Fruit fly (Drosophila melanogaster) whole organism, prepupa: ENCODE measurements around the gene be.

Source experiments
- Blimp-1 ChIP-seq: fragments of 200-800 bp; sonication (Bioruptor generic); optimal IDR thresholded peaks from 3 replicates; lab custom pipeline; 2017; ENCODE audit warnings: missing biosample characterization, missing genetic modification characterization, mild to moderate bottlenecking, moderate library complexity, missing genetic modification reagents
- CG10631 ChIP-seq: fragments of 200-800 bp; sonication (Bioruptor generic); optimal IDR thresholded peaks from 2 replicates; lab custom pipeline; 2016; ENCODE audit warnings: missing biosample characterization, missing genetic modification characterization
- CG10669 ChIP-seq: fragments of 200-800 bp; sonication (Bioruptor generic); optimal IDR thresholded peaks from 3 replicates; lab custom pipeline; 2018; ENCODE audit warnings: missing biosample characterization, mild to moderate bottlenecking, missing genetic modification characterization, moderate library complexity
- CG11294 ChIP-seq: fragments of 200-800 bp; sonication (Bioruptor generic); IDR thresholded peaks from 2 replicates; pipeline ENCODE4 v1.3.6; 2022; ENCODE audit warnings: missing biosample characterization, missing genetic modification characterization
- CG11762 ChIP-seq: fragments of 200-800 bp; sonication (Bioruptor generic); optimal IDR thresholded peaks from 3 replicates; lab custom pipeline; 2016; ENCODE audit warnings: missing biosample characterization, missing genetic modification characterization; ENCODE audit not compliant: insufficient read depth
- CG11902 ChIP-seq: fragments of 200-800 bp; sonication (Bioruptor generic); optimal IDR thresholded peaks from 3 replicates; lab custom pipeline; 2016; ENCODE audit warnings: missing biosample characterization, missing genetic modification characterization
- CG15336 ChIP-seq: fragments of 200-800 bp; sonication (Bioruptor generic); IDR thresholded peaks from 2 replicates; pipeline ENCODE4 v1.3.6; 2022; ENCODE audit warnings: missing biosample characterization, missing genetic modification characterization
- CG16779 ChIP-seq: fragments of 200-800 bp; sonication (Bioruptor generic); optimal IDR thresholded peaks from 3 replicates; lab custom pipeline; 2017; ENCODE audit warnings: missing biosample characterization, mild to moderate bottlenecking, missing genetic modification characterization
- CG3032 ChIP-seq: fragments of 200-800 bp; optimal IDR thresholded peaks from 2 replicates; lab custom pipeline; 2019; ENCODE audit warnings: missing biosample characterization, mild to moderate bottlenecking, missing genetic modification characterization, moderate library complexity
- CG31627 ChIP-seq: fragments of 200-800 bp; sonication (Bioruptor generic); optimal IDR thresholded peaks from 3 replicates; lab custom pipeline; 2016; ENCODE audit warnings: missing biosample characterization, missing genetic modification characterization
- CG34406 ChIP-seq: fragments of 200-800 bp; sonication (Bioruptor generic); optimal IDR thresholded peaks from 3 replicates; lab custom pipeline; 2016; ENCODE audit warnings: missing biosample characterization, missing genetic modification characterization
- CG3919 ChIP-seq: fragments of 200-800 bp; sonication (Bioruptor generic); optimal IDR thresholded peaks from 3 replicates; lab custom pipeline; 2016; ENCODE audit warnings: missing biosample characterization, missing genetic modification characterization
- CG4318 ChIP-seq: fragments of 200-800 bp; sonication (Bioruptor generic); optimal IDR thresholded peaks from 3 replicates; lab custom pipeline; 2017; ENCODE audit warnings: missing biosample characterization, mild to moderate bottlenecking, missing genetic modification characterization
- CG6163 ChIP-seq: fragments of 200-800 bp; sonication (Bioruptor generic); IDR thresholded peaks from 3 replicates; pipeline ENCODE4 v1.3.6; 2022; ENCODE audit warnings: missing biosample characterization, missing genetic modification characterization
- CG6276 ChIP-seq: fragments of 200-800 bp; sonication (Bioruptor generic); optimal IDR thresholded peaks from 2 replicates; lab custom pipeline; 2017; ENCODE audit warnings: missing biosample characterization, mild to moderate bottlenecking, missing genetic modification characterization
- CG6808 ChIP-seq: fragments of 200-800 bp; sonication (Bioruptor generic); optimal IDR thresholded peaks from 3 replicates; lab custom pipeline; 2017; ENCODE audit warnings: missing biosample characterization, missing genetic modification characterization, mild to moderate bottlenecking, moderate library complexity, missing genetic modification reagents
- CG6854 ChIP-seq: fragments of 200-800 bp; sonication (Bioruptor generic); optimal IDR thresholded peaks from 2 replicates; lab custom pipeline; 2017; ENCODE audit warnings: missing biosample characterization, mild to moderate bottlenecking, missing genetic modification characterization
- CG8119 ChIP-seq: fragments of 200-800 bp; sonication (Bioruptor generic); IDR thresholded peaks from 3 replicates; pipeline ENCODE4 v1.3.6; 2022; ENCODE audit warnings: missing biosample characterization, missing genetic modification characterization
- CG8319 ChIP-seq: fragments of 200-800 bp; sonication (Bioruptor generic); optimal IDR thresholded peaks from 3 replicates; lab custom pipeline; 2016; ENCODE audit warnings: missing biosample characterization, missing genetic modification characterization
- CG8632 ChIP-seq: fragments of 200-800 bp; sonication (Bioruptor generic); optimal IDR thresholded peaks from 3 replicates; lab custom pipeline; 2016; ENCODE audit warnings: missing biosample characterization, missing genetic modification characterization
- CG9139 ChIP-seq: fragments of 200-800 bp; sonication (Bioruptor generic); optimal IDR thresholded peaks from 3 replicates; lab custom pipeline; 2017; ENCODE audit warnings: missing biosample characterization, mild to moderate bottlenecking, missing genetic modification characterization
- Eip75B ChIP-seq: fragments of 200-800 bp; sonication (Bioruptor generic); optimal IDR thresholded peaks from 3 replicates; lab custom pipeline; 2016; ENCODE audit warnings: missing biosample characterization, missing genetic modification characterization
- Eip78C ChIP-seq: fragments of 200-800 bp; sonication (Bioruptor generic); peaks from one replicate; lab custom pipeline; 2016; ENCODE audit warnings: missing biosample characterization, missing genetic modification characterization
- Ets21C ChIP-seq: fragments of 200-800 bp; sonication (Bioruptor generic); optimal IDR thresholded peaks from 3 replicates; lab custom pipeline; 2016; ENCODE audit warnings: missing biosample characterization, missing genetic modification characterization
- Gug ChIP-seq: fragments of 200-800 bp; sonication (Bioruptor generic); IDR thresholded peaks from 2 replicates; pipeline ENCODE4 v1.3.6; 2022; ENCODE audit warnings: missing biosample characterization, missing genetic modification characterization
- Hr38 ChIP-seq: sonication (Bioruptor generic); optimal IDR thresholded peaks from 2 replicates; lab custom pipeline; 2016; ENCODE audit warnings: missing biosample characterization, missing genetic modification characterization
- Hr39 ChIP-seq: fragments of 200-800 bp; sonication (Bioruptor generic); optimal IDR thresholded peaks from 2 replicates; lab custom pipeline; 2016; ENCODE audit warnings: missing biosample characterization, missing genetic modification characterization
- Lpt ChIP-seq: fragments of 200-800 bp; sonication (Bioruptor generic); optimal IDR thresholded peaks from 3 replicates; lab custom pipeline; 2016; ENCODE audit warnings: missing biosample characterization, missing genetic modification characterization
- Met ChIP-seq: fragments of 200-800 bp; sonication (Bioruptor generic); optimal IDR thresholded peaks from 3 replicates; lab custom pipeline; 2016; ENCODE audit warnings: missing biosample characterization, missing genetic modification characterization
- OdsH ChIP-seq: fragments of 200-800 bp; sonication (Bioruptor generic); optimal IDR thresholded peaks from 3 replicates; lab custom pipeline; 2016; ENCODE audit warnings: missing biosample characterization, missing genetic modification characterization
- Smox ChIP-seq: fragments of 200-800 bp; sonication (Bioruptor generic); optimal IDR thresholded peaks from 3 replicates; lab custom pipeline; 2016; ENCODE audit warnings: missing biosample characterization, missing genetic modification characterization
- Sox102F ChIP-seq: fragments of 200-800 bp; sonication (Bioruptor generic); optimal IDR thresholded peaks from 2 replicates; lab custom pipeline; 2016; ENCODE audit warnings: missing biosample characterization, mild to moderate bottlenecking, missing genetic modification characterization
- Sox14 ChIP-seq: fragments of 200-800 bp; sonication (Bioruptor generic); optimal IDR thresholded peaks from 3 replicates; lab custom pipeline; 2016; ENCODE audit warnings: missing biosample characterization, missing genetic modification characterization
- Sox15 ChIP-seq: fragments of 200-800 bp; sonication (Bioruptor generic); optimal IDR thresholded peaks from 3 replicates; lab custom pipeline; 2016; ENCODE audit warnings: missing biosample characterization, missing genetic modification characterization
- achi ChIP-seq: fragments of 200-800 bp; sonication (Bioruptor generic); optimal IDR thresholded peaks from 3 replicates; lab custom pipeline; 2016; ENCODE audit warnings: missing biosample characterization, missing genetic modification characterization
- acj6 ChIP-seq: fragments of 200-800 bp; sonication (Bioruptor generic); optimal IDR thresholded peaks from 3 replicates; lab custom pipeline; 2016; ENCODE audit warnings: missing biosample characterization, missing genetic modification characterization
- cyc ChIP-seq: fragments of 200-800 bp; sonication (Bioruptor generic); optimal IDR thresholded peaks from 3 replicates; lab custom pipeline; 2016; ENCODE audit warnings: missing biosample characterization, missing genetic modification characterization
- dac ChIP-seq: fragments of 200-800 bp; sonication (Bioruptor generic); optimal IDR thresholded peaks from 2 replicates; lab custom pipeline; 2017; ENCODE audit warnings: missing biosample characterization, mild to moderate bottlenecking, missing genetic modification characterization
- dsx ChIP-seq: fragments of 200-800 bp; optimal IDR thresholded peaks from 3 replicates; lab custom pipeline; 2019; ENCODE audit warnings: missing biosample characterization, mild to moderate bottlenecking, missing genetic modification characterization, moderate library complexity; ENCODE audit not compliant: poor library complexity, severe bottlenecking
- eg ChIP-seq: fragments of 200-800 bp; sonication (Bioruptor generic); IDR thresholded peaks from 3 replicates; pipeline ENCODE4 v1.3.6; 2022; ENCODE audit warnings: missing biosample characterization, missing genetic modification characterization
- esn ChIP-seq: fragments of 200-800 bp; sonication (Bioruptor generic); optimal IDR thresholded peaks from 2 replicates; lab custom pipeline; 2016; ENCODE audit warnings: missing biosample characterization, mild to moderate bottlenecking, missing genetic modification characterization, moderate library complexity
- fd59A ChIP-seq: fragments of 200-800 bp; sonication (Bioruptor generic); optimal IDR thresholded peaks from 2 replicates; lab custom pipeline; 2017; ENCODE audit warnings: missing biosample characterization, mild to moderate bottlenecking, missing genetic modification characterization, missing genetic modification reagents
- fd85E ChIP-seq: fragments of 200-800 bp; sonication (Bioruptor generic); optimal IDR thresholded peaks from 3 replicates; lab custom pipeline; 2016; ENCODE audit warnings: missing biosample characterization, missing genetic modification characterization
- fkh ChIP-seq: fragments of 200-800 bp; sonication (Bioruptor generic); optimal IDR thresholded peaks from 3 replicates; lab custom pipeline; 2017; ENCODE audit warnings: missing biosample characterization, mild to moderate bottlenecking, missing genetic modification characterization, moderate library complexity
- lz ChIP-seq: fragments of 200-800 bp; sonication (Bioruptor generic); optimal IDR thresholded peaks from 3 replicates; lab custom pipeline; 2016; ENCODE audit warnings: missing biosample characterization, missing genetic modification characterization
- net ChIP-seq: fragments of 200-800 bp; sonication (Bioruptor generic); optimal IDR thresholded peaks from 3 replicates; lab custom pipeline; 2016; ENCODE audit warnings: missing biosample characterization, missing genetic modification characterization
- pdm3 ChIP-seq: fragments of 200-800 bp; sonication (Bioruptor generic); optimal IDR thresholded peaks from 3 replicates; lab custom pipeline; 2016; ENCODE audit warnings: missing biosample characterization, missing genetic modification characterization
- ss ChIP-seq, 2 experiments: fragments of 200-800 bp; sonication (Bioruptor generic); optimal IDR thresholded peaks; 2 replicates in 1 of 2; 3 replicates in 1 of 2; lab custom pipeline; 2017 to 2018; ENCODE audit warnings: mild to moderate bottlenecking in 2 of 2, missing biosample characterization in 2 of 2, missing genetic modification characterization in 2 of 2, moderate library complexity in 1 of 2
- svp ChIP-seq: fragments of 200-800 bp; sonication (Bioruptor generic); peaks from one replicate; lab custom pipeline; 2016; ENCODE audit warnings: missing biosample characterization, missing genetic modification characterization
- topi ChIP-seq: fragments of 200-800 bp; sonication (Bioruptor generic); optimal IDR thresholded peaks from 3 replicates; lab custom pipeline; 2016; ENCODE audit warnings: missing biosample characterization, missing genetic modification characterization
- vri ChIP-seq: fragments of 200-800 bp; sonication (Bioruptor generic); optimal IDR thresholded peaks from 3 replicates; lab custom pipeline; 2016; ENCODE audit warnings: missing biosample characterization, mild to moderate bottlenecking, missing genetic modification characterization

The be gene

dm6 chrX:15023826-15024545, at the start of gene be:
Gene be (plus strand): TSS chrX:15024436.
- peak; percentile 43; the same call in 2 of the 3 replicates for TF ChIP-seq eg (GFP tag; lab: Robert Waterston, UW)
- TF ChIP-seq Hr38: no peak
- TF ChIP-seq CG8319 (GFP tag; lab: Kevin White, UChicago): no peak
- peak; percentile 4 for TF ChIP-seq CG11902
- TF ChIP-seq fkh (GFP tag; lab: Kevin White, UChicago): no peak
- TF ChIP-seq dsx (GFP tag; lab: Kevin White, UChicago): peak; percentile 59
- TF ChIP-seq CG6276 (GFP tag; lab: Kevin White, UChicago): peak; percentile 55
- TF ChIP-seq pdm3 (GFP tag; lab: Kevin White, UChicago): peak; percentile 32
- TF ChIP-seq Eip75B (GFP tag; lab: Kevin White, UChicago): no peak
- TF ChIP-seq Met (GFP tag; lab: Kevin White, UChicago): peak; percentile 18
- TF ChIP-seq Blimp-1: peak; percentile 53
- TF ChIP-seq CG3032 (tag; lab: Kevin White, UChicago): peak; percentile 80
- peak; percentile 11 for TF ChIP-seq cyc (GFP tag; lab: Kevin White, UChicago)
- TF ChIP-seq CG4318 (GFP tag; lab: Kevin White, UChicago): peak; percentile 29
- no peak for TF ChIP-seq Hr39 (GFP tag; lab: Kevin White, UChicago)
- TF ChIP-seq Lpt: no peak
- peak; percentile 76 for TF ChIP-seq Eip78C (GFP tag; lab: Kevin White, UChicago)
- no peak for TF ChIP-seq CG31627 (GFP tag; lab: Kevin White, UChicago)
- TF ChIP-seq esn (GFP tag; lab: Kevin White, UChicago): peak; percentile 74
- peak; percentile 54 for TF ChIP-seq CG6808 (GFP tag; lab: Kevin White, UChicago)
- TF ChIP-seq Sox102F: peak; percentile 47
- TF ChIP-seq vri (GFP tag; lab: Kevin White, UChicago): peak; percentile 33
- peak; percentile 22 for TF ChIP-seq CG9139 (GFP tag; lab: Kevin White, UChicago)
- peak; percentile 57 for TF ChIP-seq CG11762 (GFP tag; lab: Kevin White, UChicago)
- peak; percentile 24 for TF ChIP-seq Sox14
- TF ChIP-seq CG8632 (GFP tag; lab: Kevin White, UChicago): peak; percentile 75
- peak; percentile 16 for TF ChIP-seq Sox15
- no peak for TF ChIP-seq dac (GFP tag; lab: Kevin White, UChicago)
- TF ChIP-seq CG10631 (GFP tag; lab: Kevin White, UChicago): peak; percentile 70
- TF ChIP-seq svp (GFP tag; lab: Kevin White, UChicago): peak; percentile 76
- TF ChIP-seq topi (GFP tag; lab: Kevin White, UChicago): no peak
- peak; percentile 36; the same call in 1 of the 2 replicates for TF ChIP-seq Gug
- no peak for TF ChIP-seq lz
- TF ChIP-seq CG8119: peak; percentile 64; the same call in 2 of the 3 replicates
- no peak for TF ChIP-seq net
- peak; percentile 66 for TF ChIP-seq CG34406 (GFP tag; lab: Kevin White, UChicago)
- peak; percentile 14 for TF ChIP-seq acj6 (GFP tag; lab: Kevin White, UChicago)
- TF ChIP-seq CG11294: no peak; the same call in 1 of the 2 replicates
- TF ChIP-seq ss (GFP tag; optimal IDR thresholded peaks at IDR 0.05; lab: Kevin White, UChicago): peak; percentile 41 to 66
- TF ChIP-seq CG6163 (GFP tag; lab: Robert Waterston, UW): peak; percentile 59
- no peak for TF ChIP-seq Ets21C (GFP tag; lab: Kevin White, UChicago)
- peak; percentile 32 for TF ChIP-seq OdsH (GFP tag; lab: Kevin White, UChicago)
- TF ChIP-seq achi: peak; percentile 53
- TF ChIP-seq CG3919 (GFP tag; lab: Kevin White, UChicago): peak; percentile 45
- peak; percentile 63 for TF ChIP-seq CG15336
- TF ChIP-seq CG6854 (GFP tag; lab: Kevin White, UChicago): no peak
- TF ChIP-seq Smox (GFP tag; lab: Kevin White, UChicago): peak; percentile 16
- no peak for TF ChIP-seq fd85E
- no peak for TF ChIP-seq CG16779
- TF ChIP-seq fd59A (GFP tag; lab: Kevin White, UChicago): no peak
- peak; percentile 18 for TF ChIP-seq CG10669 (GFP tag; lab: Kevin White, UChicago)
